Worm (Caenorhabditis elegans): ENCODE results near the gene grl-19.

DNA sequence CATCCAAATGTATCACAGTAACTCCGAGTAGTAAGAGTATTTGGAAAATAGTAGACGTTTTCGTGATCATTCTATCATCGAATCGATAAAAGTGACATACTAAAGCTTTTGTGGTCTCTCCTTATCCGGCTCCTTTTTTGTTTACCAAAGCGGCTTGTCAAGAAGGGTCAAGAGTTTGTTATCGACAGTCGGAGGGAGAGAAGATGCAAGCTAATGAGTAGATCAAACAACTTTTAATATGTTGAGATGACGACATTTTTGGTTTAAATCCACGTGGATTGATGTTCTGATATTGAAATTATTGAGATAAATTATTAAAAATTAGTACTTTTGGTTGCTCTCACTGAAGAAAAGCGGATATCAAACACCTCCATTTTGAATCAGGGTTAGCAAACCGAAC, 39.0 kb upstream of the grl-19 start, which contains the start of gene T21D12.7:
- no peak for TF ChIP-seq dao-5 (tag; optimal IDR thresholded peaks at IDR 0.05)
- TF ChIP-seq him-1 (tag; optimal IDR thresholded peaks at IDR 0.05), result no peak
- no peak for TF ChIP-seq W03F9.2 (tag; optimal IDR thresholded peaks at IDR 0.05)

Data from whole organism, L4/young adult.